Worm (Caenorhabditis elegans) whole organism, late embryonic: ENCODE results near the gene txt-18.

ENCODE experiments used
- C08G9.2 ChIP-seq: sonication (generic microtip); optimal IDR thresholded peaks from 2 replicates; lab custom pipeline; 2016; ENCODE audit warnings: mild to moderate bottlenecking, missing genetic modification characterization, moderate library complexity, missing compliant biosample characterization
- C38D4.7 ChIP-seq: fragments of 200-800 bp; sonication (Bioruptor generic); optimal IDR thresholded peaks from 2 replicates; lab custom pipeline; 2018; ENCODE audit warnings: mild to moderate bottlenecking, missing genetic modification characterization, moderate library complexity, missing compliant biosample characterization
- F13H6.1 ChIP-seq: sonication (generic microtip); optimal IDR thresholded peaks from 2 replicates; lab custom pipeline; 2016; ENCODE audit warnings: missing genetic modification characterization, missing compliant biosample characterization
- K02D7.2 ChIP-seq: sonication (generic microtip); optimal IDR thresholded peaks from 2 replicates; lab custom pipeline; 2017; ENCODE audit warnings: mild to moderate bottlenecking, missing genetic modification characterization, missing compliant biosample characterization
- K09A11.1 ChIP-seq: sonication (generic microtip); optimal IDR thresholded peaks from 2 replicates; lab custom pipeline; 2017; ENCODE audit warnings: antibody characterized with exemption, mild to moderate bottlenecking, missing genetic modification characterization, missing compliant biosample characterization; ENCODE audit not compliant: insufficient read depth
- T23F11.4 ChIP-seq: fragments of 200-800 bp; sonication (Bioruptor generic); optimal IDR thresholded peaks from 2 replicates; lab custom pipeline; 2018; ENCODE audit warnings: mild to moderate bottlenecking, missing genetic modification characterization, missing compliant biosample characterization
- ama-1 ChIP-seq: fragments of 150-350 bp; optimal IDR thresholded peaks from 2 replicates; lab custom pipeline; 2014
- ceh-18 ChIP-seq: sonication (generic microtip); optimal IDR thresholded peaks from 2 replicates; lab custom pipeline; 2016; ENCODE audit warnings: missing genetic modification characterization, missing compliant biosample characterization
- ceh-19 ChIP-seq: fragments of 200-800 bp; sonication (Bioruptor generic); optimal IDR thresholded peaks from 2 replicates; lab custom pipeline; 2018; ENCODE audit warnings: mild to moderate bottlenecking, missing genetic modification characterization, missing compliant biosample characterization
- ceh-22 ChIP-seq: sonication (generic microtip); optimal IDR thresholded peaks from 2 replicates; lab custom pipeline; 2017; ENCODE audit warnings: missing biosample characterization, missing genetic modification characterization
- ceh-30 ChIP-seq: fragments of 150-350 bp; optimal IDR thresholded peaks from 2 replicates; lab custom pipeline; 2014; ENCODE audit warnings: missing biosample characterization, missing genetic modification characterization
- ceh-31 ChIP-seq: sonication (generic microtip); optimal IDR thresholded peaks from 2 replicates; lab custom pipeline; 2016; ENCODE audit warnings: missing genetic modification characterization, missing compliant biosample characterization
- ceh-34 ChIP-seq: sonication (generic microtip); optimal IDR thresholded peaks from 2 replicates; lab custom pipeline; 2016; ENCODE audit warnings: mild to moderate bottlenecking, missing genetic modification characterization, missing compliant biosample characterization
- ceh-45 ChIP-seq: fragments of 200-800 bp; sonication (Bioruptor generic); IDR thresholded peaks from 2 replicates; pipeline ENCODE4 v1.3.6; 2022; ENCODE audit warnings: missing genetic modification reagents, missing genetic modification characterization, missing compliant biosample characterization
- ceh-48 ChIP-seq: sonication (generic microtip); optimal IDR thresholded peaks from 2 replicates; lab custom pipeline; 2016; ENCODE audit warnings: missing genetic modification characterization, inconsistent platforms, missing compliant biosample characterization
- ceh-9 ChIP-seq: sonication (generic microtip); optimal IDR thresholded peaks from 2 replicates; lab custom pipeline; 2016; ENCODE audit warnings: mild to moderate bottlenecking, missing genetic modification characterization, inconsistent platforms, missing compliant biosample characterization
- che-1 ChIP-seq: sonication (generic microtip); optimal IDR thresholded peaks from 2 replicates; lab custom pipeline; 2016; ENCODE audit warnings: mild to moderate bottlenecking, missing genetic modification characterization, missing compliant biosample characterization
- dve-1 ChIP-seq: sonication (generic microtip); optimal IDR thresholded peaks from 2 replicates; lab custom pipeline; 2017; ENCODE audit warnings: antibody characterized with exemption, mild to moderate bottlenecking, missing genetic modification characterization, missing compliant biosample characterization
- elt-2 ChIP-seq: sonication (generic microtip); optimal IDR thresholded peaks from 2 replicates; lab custom pipeline; 2016; ENCODE audit warnings: missing genetic modification reagents, missing genetic modification characterization, missing compliant biosample characterization
- elt-4 ChIP-seq: sonication (generic microtip); optimal IDR thresholded peaks from 2 replicates; lab custom pipeline; 2016; ENCODE audit warnings: missing genetic modification characterization, missing compliant biosample characterization
- ets-4 ChIP-seq: sonication (generic microtip); optimal IDR thresholded peaks from 2 replicates; lab custom pipeline; 2016; ENCODE audit warnings: missing genetic modification characterization, missing compliant biosample characterization
- eyg-1 ChIP-seq: sonication (generic microtip); optimal IDR thresholded peaks from 2 replicates; lab custom pipeline; 2016; ENCODE audit warnings: missing genotype, missing genetic modification characterization, missing compliant biosample characterization
- fkh-6 ChIP-seq: sonication (generic microtip); optimal IDR thresholded peaks from 2 replicates; lab custom pipeline; 2016; ENCODE audit warnings: missing genetic modification characterization, missing compliant biosample characterization
- hlh-30 ChIP-seq: sonication (generic microtip); optimal IDR thresholded peaks from 2 replicates; lab custom pipeline; 2017; ENCODE audit warnings: antibody characterized with exemption, missing genetic modification characterization, missing compliant biosample characterization; ENCODE audit not compliant: insufficient read depth
- hlh-6 ChIP-seq: sonication (generic microtip); optimal IDR thresholded peaks from 2 replicates; lab custom pipeline; 2016; ENCODE audit warnings: missing genotype, missing genetic modification characterization, missing compliant biosample characterization
- hlh-8 ChIP-seq: sonication (generic microtip); optimal IDR thresholded peaks from 2 replicates; lab custom pipeline; 2016; ENCODE audit warnings: missing genotype, missing genetic modification characterization, missing compliant biosample characterization
- lin-11 ChIP-seq: fragments of 200-800 bp; sonication (Bioruptor generic); optimal IDR thresholded peaks from 2 replicates; lab custom pipeline; 2018; ENCODE audit warnings: mild to moderate bottlenecking, missing genetic modification characterization, missing compliant biosample characterization
- madf-2 ChIP-seq: sonication (generic microtip); optimal IDR thresholded peaks from 2 replicates; lab custom pipeline; 2017; ENCODE audit warnings: missing genetic modification characterization, missing compliant biosample characterization
- mec-3 ChIP-seq: sonication (generic microtip); optimal IDR thresholded peaks from 2 replicates; lab custom pipeline; 2016; ENCODE audit warnings: borderline replicate concordance, missing genetic modification characterization, missing compliant biosample characterization
- nhr-11 ChIP-seq: fragments of 150-350 bp; optimal IDR thresholded peaks from 2 replicates; lab custom pipeline; 2014; ENCODE audit warnings: missing biosample characterization, missing genetic modification characterization
- odd-2 ChIP-seq: sonication (generic microtip); optimal IDR thresholded peaks from 2 replicates; lab custom pipeline; 2017; ENCODE audit warnings: antibody characterized with exemption, mild to moderate bottlenecking, missing genetic modification characterization, missing compliant biosample characterization
- pat-9 ChIP-seq: fragments of 200-800 bp; sonication (Bioruptor generic); optimal IDR thresholded peaks from 2 replicates; lab custom pipeline; 2018; ENCODE audit warnings: mild to moderate bottlenecking, missing genetic modification characterization, moderate library complexity, missing compliant biosample characterization
- pax-1 ChIP-seq: fragments of 150-350 bp; optimal IDR thresholded peaks from 2 replicates; lab custom pipeline; 2014; ENCODE audit warnings: missing biosample characterization, missing genetic modification characterization
- pha-4 ChIP-seq: fragments of 150-350 bp; optimal IDR thresholded peaks from 2 replicates; lab custom pipeline; 2018; ENCODE audit warnings: missing biosample characterization, missing genetic modification reagents, missing genetic modification characterization
- pqm-1 ChIP-seq: sonication (generic microtip); optimal IDR thresholded peaks from 2 replicates; lab custom pipeline; 2016; ENCODE audit warnings: missing genetic modification characterization, missing compliant biosample characterization
- pros-1 ChIP-seq: fragments of 150-350 bp; optimal IDR thresholded peaks from 2 replicates; lab custom pipeline; 2014; ENCODE audit warnings: missing biosample characterization, missing genetic modification reagents, missing genetic modification characterization
- ref-2 ChIP-seq: sonication (generic microtip); optimal IDR thresholded peaks from 2 replicates; lab custom pipeline; 2016; ENCODE audit warnings: missing genetic modification characterization, missing compliant biosample characterization
- rnt-1 ChIP-seq: sonication (generic microtip); optimal IDR thresholded peaks from 2 replicates; lab custom pipeline; 2016; ENCODE audit warnings: missing genetic modification characterization, missing compliant biosample characterization
- sdc-2 ChIP-seq: sonication (generic microtip); optimal IDR thresholded peaks from 2 replicates; lab custom pipeline; 2016; ENCODE audit warnings: missing genotype, missing genetic modification characterization, missing compliant biosample characterization
- syd-9 ChIP-seq: sonication (generic microtip); optimal IDR thresholded peaks from 2 replicates; lab custom pipeline; 2016; ENCODE audit warnings: mild to moderate bottlenecking, missing genetic modification characterization, moderate library complexity, missing compliant biosample characterization
- ttx-3 ChIP-seq: sonication (generic microtip); optimal IDR thresholded peaks from 2 replicates; lab custom pipeline; 2016; ENCODE audit warnings: missing genetic modification reagents, missing genetic modification characterization, missing compliant biosample characterization
- unc-42 ChIP-seq: sonication (generic microtip); optimal IDR thresholded peaks from 2 replicates; lab custom pipeline; 2016; ENCODE audit warnings: missing genotype, missing genetic modification characterization, missing compliant biosample characterization
- unc-55 ChIP-seq: sonication (generic microtip); optimal IDR thresholded peaks from 2 replicates; lab custom pipeline; 2017; ENCODE audit warnings: missing biosample characterization, missing genetic modification reagents, missing genetic modification characterization
- unc-86 ChIP-seq: sonication (generic microtip); optimal IDR thresholded peaks from 2 replicates; lab custom pipeline; 2016; ENCODE audit warnings: missing genetic modification characterization, missing compliant biosample characterization
- zip-5 ChIP-seq: sonication (generic microtip); optimal IDR thresholded peaks from 2 replicates; lab custom pipeline; 2016; ENCODE audit warnings: missing genetic modification characterization, missing compliant biosample characterization

txt-18 gene

DNA sequence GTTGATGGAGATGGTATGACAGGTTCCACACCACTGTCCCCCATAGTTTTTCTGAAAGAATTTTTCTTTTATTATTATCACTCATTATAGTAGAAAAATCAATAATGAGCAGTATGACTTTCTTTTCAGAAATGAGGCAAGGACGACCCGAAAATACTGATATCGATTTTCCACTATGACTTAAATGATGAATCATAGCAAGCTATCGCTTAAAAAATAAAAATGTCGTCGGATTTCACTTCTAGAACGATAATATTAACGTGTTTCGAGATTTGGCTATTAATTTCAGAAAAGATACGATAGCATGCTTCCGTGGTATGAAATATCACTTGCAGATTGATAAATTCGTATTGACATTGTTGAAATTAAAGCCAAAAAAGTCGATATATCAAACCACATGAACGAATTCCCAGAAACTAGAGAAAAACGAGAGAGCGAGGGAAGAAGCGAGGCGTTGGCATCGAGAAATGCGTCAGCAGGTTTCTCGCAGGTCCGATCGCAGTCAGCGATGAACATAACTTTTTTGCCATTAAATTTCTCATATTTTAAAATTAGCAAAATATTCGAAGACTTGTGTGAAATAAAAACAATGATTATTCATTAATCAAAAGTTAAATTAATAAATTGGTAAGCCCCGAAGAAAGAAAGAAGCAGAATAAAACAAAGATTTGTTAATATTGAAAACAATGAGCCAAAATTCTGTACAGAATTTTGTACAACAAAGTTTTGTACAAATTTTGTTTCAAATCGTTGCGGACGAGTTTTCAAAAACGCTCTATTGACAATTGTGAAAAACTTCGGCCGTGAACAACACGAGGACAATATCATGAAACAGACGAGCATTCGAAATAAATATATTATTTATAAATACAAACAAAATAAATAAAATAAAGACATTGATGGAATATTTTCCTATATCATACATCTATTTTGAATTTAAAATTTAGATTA is 11.8 kb downstream of the txt-18 start, which contains the start of gene C32D5.11 (continued):
- TF ChIP-seq eyg-1 (no peak), ceh-30 (tag; lab: Kevin White, UChicago) (no peak), ceh-34 (peak; percentile 32), ref-2 (tag; lab: Kevin White, UChicago) (peak; percentile 23), pax-1 (tag; lab: Kevin White, UChicago) (peak; percentile 55), elt-2 (peak; percentile 20), hlh-30 (tag; lab: Kevin White, UChicago) (peak; percentile 38), ceh-9 (tag; lab: Kevin White, UChicago) (no peak), mec-3 (no peak)

DNA sequence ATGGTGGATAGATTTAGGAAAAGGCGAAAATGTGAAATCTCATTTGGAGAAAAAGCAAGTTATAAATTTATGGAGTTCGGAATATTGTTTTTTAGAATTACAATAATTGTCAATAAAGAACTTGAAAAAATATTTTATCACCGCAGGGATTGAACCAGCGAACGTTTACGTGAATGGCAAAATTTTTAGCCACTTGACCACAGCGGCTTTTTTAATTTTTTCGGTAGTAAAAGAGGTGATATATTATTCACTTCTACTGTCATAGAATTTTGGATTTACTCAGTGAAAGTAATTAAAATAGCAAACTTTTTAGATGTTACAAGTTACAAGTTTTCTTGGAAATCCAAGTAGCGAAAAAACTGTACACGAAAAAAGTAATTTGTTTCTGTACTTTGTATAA is 14.4 kb downstream of the txt-18 start:
- TF ChIP-seq pat-9 (no peak), che-1 (tag; lab: Kevin White, UChicago) (no peak), sdc-2 (tag; lab: Kevin White, UChicago) (no peak), ceh-45 (no peak)

DNA sequence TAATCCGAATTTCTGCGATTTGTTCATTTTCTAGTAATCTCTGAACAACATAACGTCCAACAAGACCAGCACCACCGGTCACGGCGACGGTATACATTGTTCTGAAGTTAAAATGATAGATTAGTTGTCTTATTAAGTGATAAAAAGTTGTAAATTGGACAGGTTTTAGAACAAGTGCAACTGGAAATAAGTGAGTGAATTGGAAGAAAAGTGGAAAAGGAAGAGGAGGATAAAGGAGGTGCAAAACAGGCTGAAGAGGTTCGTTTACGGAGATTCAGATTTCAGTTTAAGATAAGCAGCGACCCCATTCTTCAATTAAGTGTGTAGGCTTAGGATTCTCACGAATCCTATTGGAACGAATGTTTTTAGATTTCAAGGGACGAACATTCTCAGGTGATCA is 15.0 kb downstream of the txt-18 start, which contains the start of gene C32D5.12:
TSS of gene C32D5.12 (minus strand) at position 101 of the 400 bp plus-strand sequence.
- TF ChIP-seq unc-55 (GFP tag; lab: Kevin White, UChicago) (no peak), unc-86 (tag; lab: Kevin White, UChicago) (no peak), ama-1 (no peak)
- TF ChIP-seq, all 69 proteins: peak for 0

ce11 chrII:6360822-6361221 is 16.9 kb downstream of the txt-18 start, which contains the start of gene K10B2.4:
Gene K10B2.4 (minus strand): TSS chrII:6360959.
- no peak for TF ChIP-seq hlh-30 (tag; lab: Kevin White, UChicago)
- TF ChIP-seq pros-1 (tag; lab: Kevin White, UChicago), result no peak
- TF ChIP-seq dve-1 (tag; lab: Kevin White, UChicago), result no peak
- TF ChIP-seq F13H6.1, result no peak
- no peak for TF ChIP-seq odd-2
- TF ChIP-seq ets-4, result no peak
- no peak for TF ChIP-seq zip-5
- no peak for TF ChIP-seq fkh-6 (tag; lab: Kevin White, UChicago)
- TF ChIP-seq ceh-19 (GFP tag; lab: Kevin White, UChicago), result no peak
- TF ChIP-seq ceh-48 (tag; lab: Kevin White, UChicago), result no peak
- peak; percentile 30 for TF ChIP-seq ceh-31 (tag; lab: Kevin White, UChicago)
- no peak for TF ChIP-seq C38D4.7
- TF ChIP-seq pqm-1 (tag; lab: Kevin White, UChicago), result no peak
- no peak for TF ChIP-seq elt-2
- TF ChIP-seq unc-55 (GFP tag; lab: Kevin White, UChicago), result no peak
- no peak for TF ChIP-seq madf-2 (tag; lab: Kevin White, UChicago)
- no peak for TF ChIP-seq unc-42 (tag; lab: Kevin White, UChicago)
- no peak for TF ChIP-seq elt-4 (tag; lab: Kevin White, UChicago)
- TF ChIP-seq T23F11.4, result no peak
- TF ChIP-seq pha-4 (tag; lab: Kevin White, UChicago), result no peak
- TF ChIP-seq nhr-11 (tag; lab: Kevin White, UChicago), result no peak
- no peak for TF ChIP-seq syd-9 (tag; lab: Kevin White, UChicago)
- peak; percentile 32 for TF ChIP-seq ceh-18 (tag; lab: Kevin White, UChicago)
- no peak for TF ChIP-seq ttx-3
- TF ChIP-seq ceh-30 (tag; lab: Kevin White, UChicago), result no peak
- TF ChIP-seq lin-11 (tag; lab: Kevin White, UChicago), result no peak
- no peak for TF ChIP-seq ceh-22 (tag; lab: Kevin White, UChicago)
- TF ChIP-seq unc-86 (tag; lab: Kevin White, UChicago), result no peak
- TF ChIP-seq C08G9.2, result no peak
- TF ChIP-seq rnt-1 (tag; lab: Kevin White, UChicago), result no peak
- no peak for TF ChIP-seq ceh-9 (tag; lab: Kevin White, UChicago)
- TF ChIP-seq K02D7.2 (tag; lab: Kevin White, UChicago), result no peak
- TF ChIP-seq hlh-8, result no peak
- no peak for TF ChIP-seq pax-1 (tag; lab: Kevin White, UChicago)
- no peak for TF ChIP-seq sdc-2 (tag; lab: Kevin White, UChicago)
- TF ChIP-seq K09A11.1 (tag; lab: Kevin White, UChicago), result no peak
- TF ChIP-seq hlh-6, result no peak
- TF ChIP-seq eyg-1, result no peak
